Worm (Caenorhabditis elegans): ENCODE data around the gene kat-1.
A peak's percentile ranks its signal among the peaks of the same experiment; 100 is the strongest.

The kat-1 gene

ce11 chrII:7059274-7059757 lies 14.3 kb upstream of the kat-1 start (continued):
- TF ChIP-seq egl-5 (tag; optimal IDR thresholded peaks at IDR 0.05) (peak; percentile 30), nfya-1 (tag; optimal IDR thresholded peaks at IDR 0.05; ENCODE audit: insufficient read depth) (peak; percentile 32), elt-1 (tag; optimal IDR thresholded peaks at IDR 0.05) (no peak), nhr-12 (tag; optimal IDR thresholded peaks at IDR 0.05) (no peak), tbx-2 (tag; optimal IDR thresholded peaks at IDR 0.05) (no peak), aly-2 (tag; optimal IDR thresholded peaks at IDR 0.05) (no peak), nhr-77 (tag; optimal IDR thresholded peaks at IDR 0.05) (no peak), elt-3 (tag; optimal IDR thresholded peaks at IDR 0.05) (peak in 1 of 3 experiments; percentile 76), ztf-11 (tag; optimal IDR thresholded peaks at IDR 0.05) (no peak), zag-1 (tag; optimal IDR thresholded peaks at IDR 0.05) (no peak), lin-15B (tag; optimal IDR thresholded peaks at IDR 0.05) (no peak), nhr-67 (tag; optimal IDR thresholded peaks at IDR 0.05) (no peak)

ce11 chrII:7060202-7060601 lies 13.4 kb upstream of the kat-1 start:
- TF ChIP-seq ceh-16 (tag; optimal IDR thresholded peaks at IDR 0.05): no peak
- peak; percentile 7 for TF ChIP-seq nfya-1 (tag; optimal IDR thresholded peaks at IDR 0.05; ENCODE audit: insufficient read depth)
- TF ChIP-seq eor-1 (tag; optimal IDR thresholded peaks at IDR 0.05): no peak
- TF ChIP-seq mml-1 (tag; optimal IDR thresholded peaks at IDR 0.05): no peak
- TF ChIP-seq nhr-28 (tag; optimal IDR thresholded peaks at IDR 0.05): no peak
- no peak for TF ChIP-seq ztf-11 (tag; optimal IDR thresholded peaks at IDR 0.05)
- TF ChIP-seq ztf-4 (tag; optimal IDR thresholded peaks at IDR 0.05): no peak
- TF ChIP-seq nhr-43 (tag; optimal IDR thresholded peaks at IDR 0.05; ENCODE audit: poor library complexity, severe bottlenecking): no peak
- no peak for TF ChIP-seq nhr-67 (tag; optimal IDR thresholded peaks at IDR 0.05)
- peak; percentile 16 for TF ChIP-seq nhr-11 (tag; optimal IDR thresholded peaks at IDR 0.05)
- no peak for TF ChIP-seq nhr-23 (tag; optimal IDR thresholded peaks at IDR 0.05)
- no peak for TF ChIP-seq ceh-28 (tag; optimal IDR thresholded peaks at IDR 0.05)
- peak; percentile 64 for TF ChIP-seq pha-4 (tag; optimal IDR thresholded peaks at IDR 0.05)
- no peak for TF ChIP-seq R02D3.7 (tag; optimal IDR thresholded peaks at IDR 0.05)
- TF ChIP-seq nhr-25 (tag; optimal IDR thresholded peaks at IDR 0.05): no peak
- TF ChIP-seq snpc-4 (tag; optimal IDR thresholded peaks at IDR 0.05): no peak
- TF ChIP-seq egl-5 (tag; optimal IDR thresholded peaks at IDR 0.05): no peak
- peak; percentile 10 for TF ChIP-seq mdl-1 (tag; optimal IDR thresholded peaks at IDR 0.05)
- TF ChIP-seq egl-27 (tag; optimal IDR thresholded peaks at IDR 0.05): no peak
- TF ChIP-seq elt-2 (tag; optimal IDR thresholded peaks at IDR 0.05): peak; percentile 96
- peak; percentile 23 for TF ChIP-seq jun-1 (tag; optimal IDR thresholded peaks at IDR 0.05)
- TF ChIP-seq aly-2 (tag; optimal IDR thresholded peaks at IDR 0.05): no peak
- TF ChIP-seq tbx-2 (tag; optimal IDR thresholded peaks at IDR 0.05): no peak
- no peak for TF ChIP-seq zag-1 (tag; optimal IDR thresholded peaks at IDR 0.05)
- no peak for TF ChIP-seq unc-62 (GFP tag; optimal IDR thresholded peaks at IDR 0.05)
- TF ChIP-seq nhr-237 (tag; optimal IDR thresholded peaks at IDR 0.05): no peak
- no peak for TF ChIP-seq lin-15B (tag; optimal IDR thresholded peaks at IDR 0.05)
- no peak for TF ChIP-seq nhr-76 (tag; optimal IDR thresholded peaks at IDR 0.05)
- no peak for TF ChIP-seq sea-2 (GFP tag; optimal IDR thresholded peaks at IDR 0.05)
- TF ChIP-seq lsy-12 (tag; optimal IDR thresholded peaks at IDR 0.05): no peak
- no peak for TF ChIP-seq nhr-77 (tag; optimal IDR thresholded peaks at IDR 0.05)
- no peak for TF ChIP-seq fkh-2 (tag; optimal IDR thresholded peaks at IDR 0.05)
- no peak for TF ChIP-seq daf-12 (tag; optimal IDR thresholded peaks at IDR 0.05)
- TF ChIP-seq pqm-1 (tag; optimal IDR thresholded peaks at IDR 0.05): peak; percentile 93
- TF ChIP-seq elt-1 (tag; optimal IDR thresholded peaks at IDR 0.05): no peak
- TF ChIP-seq ceh-9 (tag; optimal IDR thresholded peaks at IDR 0.05): no peak
- TF ChIP-seq hmg-11 (tag; optimal IDR thresholded peaks at IDR 0.05): no peak
- no peak for TF ChIP-seq lin-39 (tag; optimal IDR thresholded peaks at IDR 0.05)
- no peak for TF ChIP-seq ZK546.5 (tag; optimal IDR thresholded peaks at IDR 0.05)
- TF ChIP-seq ama-1 (optimal IDR thresholded peaks at IDR 0.05): no peak
- no peak for TF ChIP-seq ceh-82 (tag; optimal IDR thresholded peaks at IDR 0.05)
- no peak for TF ChIP-seq unc-39 (tag; optimal IDR thresholded peaks at IDR 0.05)
- TF ChIP-seq elt-3 (tag; optimal IDR thresholded peaks at IDR 0.05): no peak
- no peak for TF ChIP-seq fos-1 (tag; optimal IDR thresholded peaks at IDR 0.05)
- no peak for TF ChIP-seq nhr-12 (tag; optimal IDR thresholded peaks at IDR 0.05)
- peak; percentile 82 for TF ChIP-seq skn-1 (tag; optimal IDR thresholded peaks at IDR 0.05)
- no peak for TF ChIP-seq fkh-10 (GFP tag; optimal IDR thresholded peaks at IDR 0.05)

All from whole organism, L3 larva.